Fruit fly (Drosophila melanogaster): ENCODE data around the gene CG7872.

The CG7872 gene

dm6 chrX:15529197-15529596 lies 48.8 kb upstream of the CG7872 start (continued):
- TF ChIP-seq B-H1 (GFP tag; IDR thresholded peaks at IDR 0.05), result no peak
- peak; percentile 9 for TF ChIP-seq unpg (GFP tag; optimal IDR thresholded peaks at IDR 0.05)
- TF ChIP-seq gfzf (GFP tag; optimal IDR thresholded peaks at IDR 0.05), result no peak
- no peak for TF ChIP-seq Bgb (GFP tag; IDR thresholded peaks at IDR 0.05; ENCODE audit: partially characterized antibody)
- no peak for TF ChIP-seq CG6765 (GFP tag; optimal IDR thresholded peaks at IDR 0.05)
- TF ChIP-seq ERR (GFP tag; optimal IDR thresholded peaks at IDR 0.05), result no peak
- TF ChIP-seq CG9876 (GFP tag; optimal IDR thresholded peaks at IDR 0.05), result no peak
- TF ChIP-seq slp2 (GFP tag; optimal IDR thresholded peaks at IDR 0.05), result no peak

dm6 chrX:15529958-15530357 lies 48.0 kb upstream of the CG7872 start:
- TF ChIP-seq chinmo (GFP tag; IDR thresholded peaks at IDR 0.05; ENCODE audit: partially characterized antibody), result 0 out of 4 replicates have a peak, but pooled peaks have one; percentile 9
- no peak for TF ChIP-seq CG9727 (GFP tag; optimal IDR thresholded peaks at IDR 0.05)
- TF ChIP-seq sens (GFP tag), result peak; percentile 44
- TF ChIP-seq ATbp (GFP tag; optimal IDR thresholded peaks at IDR 0.05), result peak; percentile 36
- no peak for TF ChIP-seq dm (GFP tag; optimal IDR thresholded peaks at IDR 0.05)
- no peak for TF ChIP-seq CG34422 (GFP tag; IDR thresholded peaks at IDR 0.05)
- TF ChIP-seq crol (GFP tag; IDR thresholded peaks at IDR 0.05), result 0 out of 2 replicates have a peak, but pooled peaks have one; percentile 52
- no peak for TF ChIP-seq CG12219 (GFP tag; optimal IDR thresholded peaks at IDR 0.05)
- TF ChIP-seq lilli (GFP tag; optimal IDR thresholded peaks at IDR 0.05), result no peak
- peak; percentile 20 for TF ChIP-seq sqz (GFP tag; optimal IDR thresholded peaks at IDR 0.05)
- peak; percentile 44 for TF ChIP-seq Med (GFP tag)
- peak; percentile 31 for TF ChIP-seq CG17385 (GFP tag; optimal IDR thresholded peaks at IDR 0.05)
- no peak for TF ChIP-seq Ada2b (GFP tag; IDR thresholded peaks at IDR 0.05)
- TF ChIP-seq CG1024 (GFP tag; IDR thresholded peaks at IDR 0.05), result no peak
- no peak for TF ChIP-seq Nf-YC (tag; optimal IDR thresholded peaks at IDR 0.05)
- TF ChIP-seq Asciz (GFP tag; optimal IDR thresholded peaks at IDR 0.05), result peak; percentile 1
- TF ChIP-seq lab (GFP tag; optimal IDR thresholded peaks at IDR 0.05), result peak; percentile 13
- TF ChIP-seq aop (GFP tag; IDR thresholded peaks at IDR 0.05), result no peak
- no peak for TF ChIP-seq fd64A (GFP tag; optimal IDR thresholded peaks at IDR 0.05)
- TF ChIP-seq Sry-β (GFP tag; optimal IDR thresholded peaks at IDR 0.05), result no peak

- TF ChIP-seq CoRest (tag; optimal IDR thresholded peaks at IDR 0.05), result peak; percentile 32
- TF ChIP-seq slp2 (GFP tag; optimal IDR thresholded peaks at IDR 0.05), result no peak
- TF ChIP-seq Meics (GFP tag; optimal IDR thresholded peaks at IDR 0.05), result peak; percentile 19
- no peak for TF ChIP-seq MBD-R2 (GFP tag; IDR thresholded peaks at IDR 0.05)
- peak; percentile 50 for TF ChIP-seq CG7839 (tag; optimal IDR thresholded peaks at IDR 0.05)
- TF ChIP-seq nmo (GFP tag; optimal IDR thresholded peaks at IDR 0.05), result peak; percentile 28
- TF ChIP-seq CG18599 (GFP tag; optimal IDR thresholded peaks at IDR 0.05), result peak; percentile 19
- no peak for TF ChIP-seq ERR (GFP tag; optimal IDR thresholded peaks at IDR 0.05)
- peak; percentile 8 for TF ChIP-seq CG2712 (tag; optimal IDR thresholded peaks at IDR 0.05)
- no peak for TF ChIP-seq CG1024 (GFP tag; IDR thresholded peaks at IDR 0.05)
- TF ChIP-seq CG2678 (tag; optimal IDR thresholded peaks at IDR 0.05), result peak; percentile 39
- no peak for TF ChIP-seq gt (GFP tag; IDR thresholded peaks at IDR 0.05)
- peak; percentile 25 for TF ChIP-seq phol (tag; optimal IDR thresholded peaks at IDR 0.05)
- TF ChIP-seq Sox102F (GFP tag; optimal IDR thresholded peaks at IDR 0.05), result peak; percentile 9
- no peak for TF ChIP-seq E2f1 (GFP tag; IDR thresholded peaks at IDR 0.05)
- no peak for TF ChIP-seq Eip74EF (GFP tag; optimal IDR thresholded peaks at IDR 0.05)
- 0 out of 2 replicates have a peak, but pooled peaks have one; percentile 28 for TF ChIP-seq CG31441 (GFP tag; IDR thresholded peaks at IDR 0.05)
- peak; percentile 59 for TF ChIP-seq CG11504 (tag; optimal IDR thresholded peaks at IDR 0.05)
- peak; percentile 24; the same call in 1 of the 3 replicates for TF ChIP-seq tgo (GFP tag; IDR thresholded peaks at IDR 0.05)
- no peak for TF ChIP-seq fd64A (GFP tag; optimal IDR thresholded peaks at IDR 0.05)
- peak; percentile 27 for TF ChIP-seq CG12391 (tag; optimal IDR thresholded peaks at IDR 0.05)
- no peak for TF ChIP-seq Aef1 (GFP tag; IDR thresholded peaks at IDR 0.05)
- TF ChIP-seq tio (GFP tag; optimal IDR thresholded peaks at IDR 0.05), result peak; percentile 3
- TF ChIP-seq CG11093 (GFP tag; IDR thresholded peaks at IDR 0.05), result no peak
- no peak for TF ChIP-seq shn (GFP tag; optimal IDR thresholded peaks at IDR 0.05)
Observed at dm6 chrX:15530369-15530768, 47.6 kb upstream of the CG7872 start.

Measured in whole organism, embryonic.